Worm (Caenorhabditis elegans) whole organism, mixed stage, embryonic: ENCODE measurements around the gene srd-13.

Source experiments
- bed-3 ChIP-seq: fragments of 200-800 bp; sonication (Bioruptor generic); optimal IDR thresholded peaks from 3 replicates; lab custom pipeline; 2018; ENCODE audit warnings: mild to moderate bottlenecking, missing genetic modification characterization, moderate library complexity, missing compliant biosample characterization
- blmp-1 ChIP-seq: fragments of 150-350 bp; optimal IDR thresholded peaks from 2 replicates; lab custom pipeline; 2014; ENCODE audit warnings: missing biosample characterization, missing genetic modification characterization
- ceh-39 ChIP-seq: fragments of 150-350 bp; optimal IDR thresholded peaks from 2 replicates; lab custom pipeline; 2014; ENCODE audit warnings: missing biosample characterization, missing genetic modification characterization
- ceh-43 ChIP-seq: fragments of 200-800 bp; sonication (Bioruptor generic); optimal IDR thresholded peaks from 2 replicates; lab custom pipeline; 2018; ENCODE audit warnings: mild to moderate bottlenecking, missing genetic modification characterization, moderate library complexity, missing compliant biosample characterization
- ceh-83 ChIP-seq: fragments of 200-800 bp; sonication (Bioruptor generic); optimal IDR thresholded peaks from 2 replicates; lab custom pipeline; 2018; ENCODE audit warnings: mild to moderate bottlenecking, missing genetic modification characterization, missing compliant biosample characterization
- ces-1 ChIP-seq: fragments of 150-350 bp; optimal IDR thresholded peaks from 2 replicates; lab custom pipeline; 2014; ENCODE audit warnings: missing biosample characterization, missing genetic modification reagents, missing genetic modification characterization
- cnd-1 ChIP-seq: fragments of 200-800 bp; sonication (Bioruptor generic); optimal IDR thresholded peaks from 2 replicates; lab custom pipeline; 2018; ENCODE audit warnings: mild to moderate bottlenecking, missing genetic modification characterization, missing compliant biosample characterization
- drap-1 ChIP-seq: fragments of 200-800 bp; sonication (Bioruptor generic); optimal IDR thresholded peaks from 3 replicates; lab custom pipeline; 2018; ENCODE audit warnings: mild to moderate bottlenecking, missing genetic modification characterization, missing compliant biosample characterization
- elt-1 ChIP-seq: sonication (generic microtip); optimal IDR thresholded peaks from 2 replicates; lab custom pipeline; 2017; ENCODE audit warnings: missing genetic modification characterization, mild to moderate bottlenecking, missing compliant biosample characterization, antibody characterized with exemption, moderate library complexity, borderline replicate concordance; ENCODE audit not compliant: insufficient read depth
- elt-3 ChIP-seq: fragments of 150-350 bp; optimal IDR thresholded peaks from 2 replicates; lab custom pipeline; 2014; ENCODE audit warnings: missing biosample characterization, missing genetic modification characterization
- flh-1 ChIP-seq: fragments of 200-800 bp; sonication (Bioruptor generic); optimal IDR thresholded peaks from 2 replicates; lab custom pipeline; 2018; ENCODE audit warnings: mild to moderate bottlenecking, missing genetic modification characterization, moderate library complexity, missing compliant biosample characterization
- ham-2 ChIP-seq: fragments of 200-800 bp; sonication (Bioruptor generic); optimal IDR thresholded peaks from 2 replicates; lab custom pipeline; 2018; ENCODE audit warnings: mild to moderate bottlenecking, missing genetic modification characterization, missing compliant biosample characterization
- hlh-1 ChIP-seq: fragments of 150-350 bp; optimal IDR thresholded peaks from 2 replicates; lab custom pipeline; 2014; ENCODE audit warnings: missing biosample characterization, missing genetic modification reagents, missing genetic modification characterization
- lin-13 ChIP-seq: fragments of 150-350 bp; optimal IDR thresholded peaks from 2 replicates; lab custom pipeline; 2014; ENCODE audit warnings: missing biosample characterization, missing genetic modification characterization
- lin-32 ChIP-seq: fragments of 200-800 bp; sonication (Bioruptor generic); optimal IDR thresholded peaks from 2 replicates; lab custom pipeline; 2018; ENCODE audit warnings: mild to moderate bottlenecking, missing genetic modification characterization, missing compliant biosample characterization
- lsy-2 ChIP-seq: fragments of 150-350 bp; optimal IDR thresholded peaks from 2 replicates; lab custom pipeline; 2014; ENCODE audit warnings: missing biosample characterization, missing genetic modification characterization
- mab-5 ChIP-seq: fragments of 150-350 bp; optimal IDR thresholded peaks from 2 replicates; lab custom pipeline; 2014; ENCODE audit warnings: missing biosample characterization, missing genetic modification characterization
- mep-1 ChIP-seq: fragments of 150-350 bp; optimal IDR thresholded peaks from 2 replicates; lab custom pipeline; 2017; ENCODE audit warnings: missing biosample characterization, missing genetic modification reagents, missing genetic modification characterization, inconsistent platforms
- mls-2 ChIP-seq: sonication (generic microtip); optimal IDR thresholded peaks from 2 replicates; lab custom pipeline; 2016; ENCODE audit warnings: mild to moderate bottlenecking, missing genetic modification characterization, moderate library complexity, missing compliant biosample characterization
- nhr-12 ChIP-seq: fragments of 150-350 bp; optimal IDR thresholded peaks from 2 replicates; lab custom pipeline; 2014; ENCODE audit warnings: missing biosample characterization, missing genetic modification characterization
- nhr-2 ChIP-seq: fragments of 150-350 bp; optimal IDR thresholded peaks from 2 replicates; lab custom pipeline; 2014; ENCODE audit warnings: missing biosample characterization, missing genetic modification characterization
- nhr-237 ChIP-seq: fragments of 150-350 bp; optimal IDR thresholded peaks from 2 replicates; lab custom pipeline; 2014; ENCODE audit warnings: missing biosample characterization, missing genetic modification characterization
- nhr-28 ChIP-seq: fragments of 150-350 bp; optimal IDR thresholded peaks from 2 replicates; lab custom pipeline; 2014; ENCODE audit warnings: missing biosample characterization, missing genetic modification characterization
- nhr-76 ChIP-seq: sonication (generic microtip); optimal IDR thresholded peaks from 2 replicates; lab custom pipeline; 2017; ENCODE audit warnings: missing biosample characterization, missing genetic modification characterization
- pha-4 ChIP-seq: fragments of 150-350 bp; optimal IDR thresholded peaks from 2 replicates; lab custom pipeline; 2018; ENCODE audit warnings: missing biosample characterization, missing genetic modification reagents, missing genetic modification characterization
- sem-2 ChIP-seq: fragments of 200-800 bp; sonication (Bioruptor generic); optimal IDR thresholded peaks from 2 replicates; lab custom pipeline; 2018; ENCODE audit warnings: mild to moderate bottlenecking, missing genetic modification characterization, missing compliant biosample characterization
- snpc-4 ChIP-seq: fragments of 150-350 bp; optimal IDR thresholded peaks from 2 replicates; lab custom pipeline; 2014; ENCODE audit warnings: missing biosample characterization, missing genetic modification characterization
- sptf-1 ChIP-seq: sonication (generic microtip); optimal IDR thresholded peaks from 2 replicates; lab custom pipeline; 2017; ENCODE audit warnings: mild to moderate bottlenecking, missing genetic modification characterization, moderate library complexity, missing compliant biosample characterization
- tbx-8 ChIP-seq: fragments of 200-800 bp; sonication (Bioruptor generic); optimal IDR thresholded peaks from 2 replicates; lab custom pipeline; 2018; ENCODE audit warnings: mild to moderate bottlenecking, missing genetic modification characterization, moderate library complexity, missing compliant biosample characterization
- unc-120 ChIP-seq: sonication (generic microtip); optimal IDR thresholded peaks from 2 replicates; lab custom pipeline; 2017; ENCODE audit warnings: missing genetic modification characterization, missing compliant biosample characterization; ENCODE audit not compliant: poor library complexity, severe bottlenecking
- unc-39 ChIP-seq: fragments of 150-350 bp; optimal IDR thresholded peaks from 2 replicates; lab custom pipeline; 2014; ENCODE audit warnings: missing biosample characterization, missing genetic modification characterization
- unc-62 ChIP-seq: fragments of 150-350 bp; optimal IDR thresholded peaks from 2 replicates; lab custom pipeline; 2014; ENCODE audit warnings: missing biosample characterization, missing genetic modification reagents, missing genetic modification characterization
- ztf-11 ChIP-seq: fragments of 150-350 bp; optimal IDR thresholded peaks from 2 replicates; lab custom pipeline; 2014; ENCODE audit warnings: missing biosample characterization, missing genetic modification characterization

srd-13 gene

ce11 chrIV:5600316-5600715, 35.1 kb downstream of the srd-13 start:
- TF ChIP-seq mep-1 (tag; lab: Kevin White, UChicago) (peak; percentile 27), nhr-2 (tag; lab: Kevin White, UChicago) (peak; percentile 78), ceh-39 (peak; percentile 43), drap-1 (peak; percentile 0), blmp-1 (tag; lab: Kevin White, UChicago) (no peak), ztf-11 (tag; lab: Kevin White, UChicago) (peak; percentile 38), lin-32 (GFP tag; lab: Kevin White, UChicago) (no peak), flh-1 (no peak), sptf-1 (peak; percentile 37), tbx-8 (no peak), ceh-43 (GFP tag; lab: Kevin White, UChicago) (no peak), unc-62 (GFP tag; lab: Kevin White, UChicago) (peak; percentile 43), pha-4 (peak; percentile 97), lin-13 (tag; lab: Kevin White, UChicago) (peak; percentile 68), mls-2 (tag; lab: Kevin White, UChicago) (peak; percentile 56), ham-2 (GFP tag; lab: Kevin White, UChicago) (peak; percentile 54), elt-1 (tag; lab: Kevin White, UChicago) (no peak), hlh-1 (tag; lab: Kevin White, UChicago) (peak; percentile 39), nhr-237 (tag; lab: Kevin White, UChicago) (no peak), ces-1 (GFP tag; lab: Kevin White, UChicago) (peak; percentile 47), nhr-76 (no peak), unc-120 (tag; lab: Kevin White, UChicago) (peak; percentile 78)
- TF ChIP-seq, all 35 proteins: peak for 14

ce11 chrIV:5598515-5599132, 36.8 kb downstream of the srd-13 start:
- TF ChIP-seq mls-2 (tag; lab: Kevin White, UChicago) (no peak), tbx-8 (no peak), cnd-1 (no peak), mep-1 (tag; lab: Kevin White, UChicago) (no peak), hlh-1 (tag; lab: Kevin White, UChicago) (no peak), ceh-83 (no peak), ztf-11 (tag; lab: Kevin White, UChicago) (no peak), nhr-28 (tag; lab: Kevin White, UChicago) (no peak), blmp-1 (tag; lab: Kevin White, UChicago) (no peak), ceh-43 (GFP tag; lab: Kevin White, UChicago) (no peak), lsy-2 (no peak), lin-32 (GFP tag; lab: Kevin White, UChicago) (no peak)

- TF ChIP-seq nhr-76 (no peak), flh-1 (no peak), drap-1 (no peak), sem-2 (GFP tag; lab: Kevin White, UChicago) (no peak), cnd-1 (no peak), nhr-2 (tag; lab: Kevin White, UChicago) (no peak), blmp-1 (tag; lab: Kevin White, UChicago) (no peak), unc-39 (no peak), ham-2 (GFP tag; lab: Kevin White, UChicago) (no peak), sptf-1 (no peak), nhr-12 (tag; lab: Kevin White, UChicago) (no peak), ceh-43 (GFP tag; lab: Kevin White, UChicago) (no peak), tbx-8 (no peak)
Observed at ce11 chrIV:5595567-5595966, 39.9 kb downstream of the srd-13 start.

ce11 chrIV:5593804-5594214, 41.6 kb downstream of the srd-13 start:
- TF ChIP-seq hlh-1 (tag; lab: Kevin White, UChicago): peak; percentile 94
- TF ChIP-seq snpc-4 (tag; lab: Kevin White, UChicago): no peak
- peak; percentile 99 for TF ChIP-seq unc-62 (GFP tag; lab: Kevin White, UChicago)
- no peak for TF ChIP-seq bed-3
- TF ChIP-seq lin-32 (GFP tag; lab: Kevin White, UChicago): no peak
- TF ChIP-seq unc-120 (tag; lab: Kevin White, UChicago): peak; percentile 66
- TF ChIP-seq ham-2 (GFP tag; lab: Kevin White, UChicago): no peak
- TF ChIP-seq pha-4: peak; percentile 65
- no peak for TF ChIP-seq mab-5 (tag; lab: Kevin White, UChicago)
- TF ChIP-seq elt-3 (tag; lab: Kevin White, UChicago): no peak
